Worm (Caenorhabditis elegans): ENCODE data around the gene rcd-1.

The rcd-1 gene

DNA sequence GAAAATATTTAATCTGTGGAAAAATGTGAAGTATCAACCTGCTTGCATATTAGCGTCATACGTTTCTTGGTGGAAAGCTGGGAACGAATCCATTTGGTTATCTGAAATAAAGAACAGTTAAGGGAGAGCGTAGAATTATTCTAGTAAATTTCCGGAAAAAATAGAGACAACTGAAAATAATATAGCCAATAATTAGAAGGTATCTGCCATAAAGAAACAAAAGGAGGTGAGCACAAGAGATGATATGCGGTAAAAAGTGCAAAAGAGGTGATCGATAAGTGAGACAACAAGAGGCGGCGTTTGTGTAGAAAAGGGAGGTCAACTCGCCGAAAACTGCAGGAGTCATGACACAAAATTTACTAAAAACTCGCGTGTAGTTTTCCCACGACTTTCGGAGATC, 25.8 kb downstream of the rcd-1 start, which contains the start of gene T24E12.11:
TSS of gene T24E12.11 (minus strand) at position 101 of the 400 bp plus-strand sequence.
- no peak for TF ChIP-seq aly-2 (tag; optimal IDR thresholded peaks at IDR 0.05)
- no peak for TF ChIP-seq lin-39 (tag; optimal IDR thresholded peaks at IDR 0.05)
- no peak for TF ChIP-seq hmg-11 (tag; optimal IDR thresholded peaks at IDR 0.05)
- no peak for TF ChIP-seq unc-39 (tag; optimal IDR thresholded peaks at IDR 0.05)

DNA sequence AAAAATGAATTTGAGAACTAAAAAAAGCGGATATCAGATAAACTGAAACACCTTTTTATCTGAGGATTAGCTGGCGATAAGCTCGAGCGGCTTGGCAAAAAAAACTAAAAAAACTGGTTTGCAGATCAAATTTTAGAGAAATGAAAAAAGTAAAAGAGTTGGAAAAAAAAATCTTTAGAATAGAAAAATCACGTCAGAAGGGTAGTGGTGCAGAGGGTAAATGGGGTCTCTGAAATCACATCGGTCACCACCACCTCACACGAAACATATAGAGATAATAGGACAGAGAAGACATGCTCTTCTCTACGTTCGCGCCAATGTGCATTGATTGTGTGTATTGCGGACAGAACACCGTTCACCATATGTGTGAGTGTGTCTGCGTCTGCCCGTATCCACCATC, 27.5 kb downstream of the rcd-1 start:
- TF ChIP-seq unc-62 (GFP tag; optimal IDR thresholded peaks at IDR 0.05) (no peak), nhr-237 (tag; optimal IDR thresholded peaks at IDR 0.05) (no peak), ama-1 (optimal IDR thresholded peaks at IDR 0.05) (no peak), aly-2 (tag; optimal IDR thresholded peaks at IDR 0.05) (no peak), ceh-16 (tag; optimal IDR thresholded peaks at IDR 0.05) (no peak), pha-4 (tag; optimal IDR thresholded peaks at IDR 0.05) (no peak), nhr-43 (tag; optimal IDR thresholded peaks at IDR 0.05; ENCODE audit: poor library complexity, severe bottlenecking) (no peak), ceh-28 (tag; optimal IDR thresholded peaks at IDR 0.05) (no peak), snpc-4 (tag; optimal IDR thresholded peaks at IDR 0.05) (no peak), lin-39 (tag; optimal IDR thresholded peaks at IDR 0.05) (no peak), tbx-2 (tag; optimal IDR thresholded peaks at IDR 0.05) (no peak), unc-39 (tag; optimal IDR thresholded peaks at IDR 0.05) (no peak), egl-27 (tag; optimal IDR thresholded peaks at IDR 0.05) (no peak), eor-1 (tag; optimal IDR thresholded peaks at IDR 0.05) (no peak)

DNA sequence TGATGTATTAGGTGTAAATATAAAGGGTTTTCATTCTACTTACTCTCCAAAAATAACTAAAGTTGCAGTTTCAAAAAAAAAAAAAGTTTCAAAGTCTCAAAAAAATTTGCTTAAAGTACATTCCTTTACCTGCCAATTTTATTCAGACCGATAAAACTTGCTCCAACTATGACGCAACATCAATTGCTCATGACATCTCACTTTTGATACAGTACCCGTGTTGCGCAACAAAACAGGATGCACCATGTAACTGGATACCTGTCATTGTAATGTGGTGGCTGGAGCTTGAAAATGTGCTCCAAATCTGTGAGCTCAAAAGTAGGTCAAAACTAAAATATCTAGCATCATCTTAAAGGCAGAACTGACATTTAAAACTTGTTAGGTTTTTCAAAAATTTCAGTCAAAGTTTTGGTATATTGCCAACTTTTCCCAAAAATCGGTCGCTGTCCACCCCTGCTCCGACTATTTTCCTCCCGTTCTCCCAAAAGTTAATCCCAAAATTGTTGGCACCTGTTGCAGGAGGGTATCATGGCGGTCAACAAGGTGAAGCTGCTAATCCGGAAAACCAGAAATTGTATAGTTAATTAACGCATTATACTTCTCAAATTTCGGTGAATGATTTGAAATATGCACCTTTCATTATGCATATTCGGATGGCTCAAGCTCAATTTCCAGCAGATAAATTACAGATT, 28.8 kb downstream of the rcd-1 start, which contains the start of gene T24E12.2:
TSS of gene T24E12.2 (plus strand) at position 642 of the 692 bp plus-strand sequence.
- no peak for TF ChIP-seq ZK546.5 (tag; optimal IDR thresholded peaks at IDR 0.05)
- no peak for TF ChIP-seq nhr-12 (tag; optimal IDR thresholded peaks at IDR 0.05)
- no peak for TF ChIP-seq nhr-28 (tag; optimal IDR thresholded peaks at IDR 0.05)
- TF ChIP-seq fos-1 (tag; optimal IDR thresholded peaks at IDR 0.05) = no peak
- TF ChIP-seq lin-15B (tag; optimal IDR thresholded peaks at IDR 0.05) = no peak
- TF ChIP-seq nhr-25 (tag; optimal IDR thresholded peaks at IDR 0.05) = no peak

DNA sequence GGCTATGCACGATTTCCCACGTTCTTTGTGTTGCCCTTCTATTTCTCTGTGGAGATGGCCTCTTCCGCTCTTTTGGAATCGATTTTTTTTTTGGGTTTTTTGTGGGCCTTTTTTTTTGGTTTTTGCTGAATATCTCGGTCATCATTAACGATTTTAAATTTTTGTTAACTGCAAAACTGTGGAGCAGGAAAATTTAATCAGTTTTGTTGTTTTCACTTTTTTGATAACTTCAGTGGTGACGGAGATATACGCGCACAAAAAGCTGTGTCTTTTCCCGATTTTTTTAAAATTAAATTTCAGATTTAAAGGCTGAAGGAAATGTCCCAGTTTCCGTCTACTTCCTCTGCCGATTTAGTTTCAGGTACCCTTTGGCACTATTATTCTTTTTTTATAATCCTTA, 31.6 kb downstream of the rcd-1 start, which contains the start of gene T24E12.1:
TSS of gene T24E12.1 (plus strand) at position 301 of the 400 bp plus-strand sequence.
- TF ChIP-seq ceh-16 (tag; optimal IDR thresholded peaks at IDR 0.05) (no peak), fkh-2 (tag; optimal IDR thresholded peaks at IDR 0.05) (no peak), nhr-25 (tag; optimal IDR thresholded peaks at IDR 0.05) (no peak), ceh-82 (tag; optimal IDR thresholded peaks at IDR 0.05) (no peak), egl-27 (tag; optimal IDR thresholded peaks at IDR 0.05) (no peak), elt-2 (tag; optimal IDR thresholded peaks at IDR 0.05) (no peak)

DNA sequence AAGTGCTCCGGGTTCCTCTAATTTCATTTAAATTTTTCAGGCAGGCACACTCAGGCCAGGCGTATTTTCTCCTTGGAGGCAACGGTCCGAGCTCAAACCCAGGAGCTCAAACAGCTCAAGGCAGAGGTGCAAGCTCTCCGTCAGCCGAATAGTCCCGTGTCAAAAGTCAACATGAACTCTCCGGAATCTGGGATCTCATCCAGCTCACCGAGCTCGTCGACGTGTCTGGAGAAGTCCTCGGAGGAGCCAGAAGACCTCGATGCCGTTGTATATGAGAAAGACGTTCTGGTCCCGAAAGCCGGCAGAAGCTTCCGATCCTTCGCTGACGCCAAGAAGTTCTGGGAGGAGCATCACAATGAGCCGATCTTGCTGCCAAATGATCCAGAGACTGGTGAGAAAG, 32.1 kb downstream of the rcd-1 start:
- no peak for TF ChIP-seq jun-1 (tag; optimal IDR thresholded peaks at IDR 0.05)
- no peak for TF ChIP-seq nhr-28 (tag; optimal IDR thresholded peaks at IDR 0.05)
- no peak for TF ChIP-seq lin-15B (tag; optimal IDR thresholded peaks at IDR 0.05)
- no peak for TF ChIP-seq fos-1 (tag; optimal IDR thresholded peaks at IDR 0.05)
- no peak for TF ChIP-seq nhr-11 (tag; optimal IDR thresholded peaks at IDR 0.05)
- TF ChIP-seq nfya-1 (tag; optimal IDR thresholded peaks at IDR 0.05; ENCODE audit: insufficient read depth) = no peak
- no peak for TF ChIP-seq tbx-2 (tag; optimal IDR thresholded peaks at IDR 0.05)
- no peak for TF ChIP-seq nhr-25 (tag; optimal IDR thresholded peaks at IDR 0.05)
- TF ChIP-seq ceh-28 (tag; optimal IDR thresholded peaks at IDR 0.05) = no peak
- TF ChIP-seq nhr-76 (tag; optimal IDR thresholded peaks at IDR 0.05) = no peak

- no peak for TF ChIP-seq daf-12 (tag; optimal IDR thresholded peaks at IDR 0.05)
- no peak for TF ChIP-seq nhr-28 (tag; optimal IDR thresholded peaks at IDR 0.05)
- no peak for TF ChIP-seq nhr-12 (tag; optimal IDR thresholded peaks at IDR 0.05)
- TF ChIP-seq fos-1 (tag; optimal IDR thresholded peaks at IDR 0.05) = peak; percentile 63
- TF ChIP-seq unc-39 (tag; optimal IDR thresholded peaks at IDR 0.05) = no peak
- TF ChIP-seq mml-1 (tag; optimal IDR thresholded peaks at IDR 0.05) = no peak
- peak; percentile 46 for TF ChIP-seq egl-27 (tag; optimal IDR thresholded peaks at IDR 0.05)
- TF ChIP-seq sea-2 (GFP tag; optimal IDR thresholded peaks at IDR 0.05) = no peak
- TF ChIP-seq ceh-82 (tag; optimal IDR thresholded peaks at IDR 0.05) = no peak
- no peak for TF ChIP-seq ceh-9 (tag; optimal IDR thresholded peaks at IDR 0.05)
- TF ChIP-seq pha-4 (tag; optimal IDR thresholded peaks at IDR 0.05) = peak; percentile 92
- no peak for TF ChIP-seq unc-62 (GFP tag; optimal IDR thresholded peaks at IDR 0.05)
- TF ChIP-seq snpc-4 (tag; optimal IDR thresholded peaks at IDR 0.05) = no peak
- TF ChIP-seq nhr-77 (tag; optimal IDR thresholded peaks at IDR 0.05) = no peak
- TF ChIP-seq lsy-12 (tag; optimal IDR thresholded peaks at IDR 0.05) = no peak
- TF ChIP-seq egl-5 (tag; optimal IDR thresholded peaks at IDR 0.05) = no peak
- no peak for TF ChIP-seq aly-2 (tag; optimal IDR thresholded peaks at IDR 0.05)
- TF ChIP-seq lin-39 (tag; optimal IDR thresholded peaks at IDR 0.05) = no peak
- no peak for TF ChIP-seq ztf-4 (tag; optimal IDR thresholded peaks at IDR 0.05)
- TF ChIP-seq elt-2 (tag; optimal IDR thresholded peaks at IDR 0.05) = peak; percentile 100
- TF ChIP-seq nfya-1 (tag; optimal IDR thresholded peaks at IDR 0.05; ENCODE audit: insufficient read depth) = no peak
- TF ChIP-seq jun-1 (tag; optimal IDR thresholded peaks at IDR 0.05) = peak; percentile 96
- peak; percentile 35 for TF ChIP-seq skn-1 (tag; optimal IDR thresholded peaks at IDR 0.05)
- TF ChIP-seq pqm-1 (tag; optimal IDR thresholded peaks at IDR 0.05) = peak; percentile 100
Observed at ce11 chrII:3786538-3786937, 32.8 kb downstream of the rcd-1 start.

Data from whole organism, L3 larva.